Worm (Caenorhabditis elegans): ENCODE measurements around the gene ZK896.5.

ce11 chrIV:12897146-12897545, 17.7 kb upstream of the ZK896.5 start:
- TF ChIP-seq daf-12 (tag; optimal IDR thresholded peaks at IDR 0.05) (no peak), mdl-1 (tag; optimal IDR thresholded peaks at IDR 0.05) (no peak), ztf-11 (tag; optimal IDR thresholded peaks at IDR 0.05) (no peak), aly-2 (tag; optimal IDR thresholded peaks at IDR 0.05) (no peak), madf-5 (GFP tag; IDR thresholded peaks at IDR 0.05) (no peak), mes-2 (tag; optimal IDR thresholded peaks at IDR 0.05; ENCODE audit: poor library complexity, severe bottlenecking) (no peak), mxl-3 (GFP tag; optimal IDR thresholded peaks at IDR 0.05) (no peak)
